Worm (Caenorhabditis elegans): Measurements from ENCODE around the gene pup-2.
A peak's percentile ranks its signal among the peaks of the same experiment; 100 is the strongest.

Gene pup-2

ce11 chrIII:5190179-5190578, 4.5 kb downstream of the pup-2 start:
- peak; percentile 43 for TF ChIP-seq pha-4 (tag; optimal IDR thresholded peaks at IDR 0.05)
- TF ChIP-seq tbx-2 (tag; optimal IDR thresholded peaks at IDR 0.05): no peak
- no peak for TF ChIP-seq ztf-11 (tag; optimal IDR thresholded peaks at IDR 0.05)
- TF ChIP-seq lsy-12 (tag; optimal IDR thresholded peaks at IDR 0.05): no peak
- TF ChIP-seq snpc-4 (tag; optimal IDR thresholded peaks at IDR 0.05): no peak
- no peak for TF ChIP-seq elt-1 (tag; optimal IDR thresholded peaks at IDR 0.05)
- TF ChIP-seq nhr-28 (tag; optimal IDR thresholded peaks at IDR 0.05): no peak
- peak; percentile 44 for TF ChIP-seq nhr-23 (tag; optimal IDR thresholded peaks at IDR 0.05)
- TF ChIP-seq nhr-11 (tag; optimal IDR thresholded peaks at IDR 0.05): no peak
- no peak for TF ChIP-seq fkh-2 (tag; optimal IDR thresholded peaks at IDR 0.05)
- no peak for TF ChIP-seq ama-1 (optimal IDR thresholded peaks at IDR 0.05)
- TF ChIP-seq ceh-16 (tag; optimal IDR thresholded peaks at IDR 0.05): no peak
- peak; percentile 41 for TF ChIP-seq nhr-43 (tag; optimal IDR thresholded peaks at IDR 0.05; ENCODE audit: poor library complexity, severe bottlenecking)
- TF ChIP-seq R02D3.7 (tag; optimal IDR thresholded peaks at IDR 0.05): no peak
- peak; percentile 24 for TF ChIP-seq nfya-1 (tag; optimal IDR thresholded peaks at IDR 0.05; ENCODE audit: insufficient read depth)
- no peak for TF ChIP-seq daf-12 (tag; optimal IDR thresholded peaks at IDR 0.05)
- TF ChIP-seq jun-1 (tag; optimal IDR thresholded peaks at IDR 0.05): no peak
- no peak for TF ChIP-seq aly-2 (tag; optimal IDR thresholded peaks at IDR 0.05)
- TF ChIP-seq unc-62 (GFP tag; optimal IDR thresholded peaks at IDR 0.05): no peak

ce11 chrIII:5190671-5191174, 5.0 kb downstream of the pup-2 start, which contains the start of gene hira-1:
TSS of gene hira-1 (plus strand) at chrIII:5191124.
- TF ChIP-seq pha-4 (tag; optimal IDR thresholded peaks at IDR 0.05) (peak; percentile 66), hmg-11 (tag; optimal IDR thresholded peaks at IDR 0.05) (peak; percentile 3), elt-2 (tag; optimal IDR thresholded peaks at IDR 0.05) (peak; percentile 9), nfya-1 (tag; optimal IDR thresholded peaks at IDR 0.05; ENCODE audit: insufficient read depth) (peak; percentile 0), lin-15B (tag; optimal IDR thresholded peaks at IDR 0.05) (peak; percentile 83), nhr-23 (tag; optimal IDR thresholded peaks at IDR 0.05) (peak; percentile 52), nhr-76 (tag; optimal IDR thresholded peaks at IDR 0.05) (no peak), zag-1 (tag; optimal IDR thresholded peaks at IDR 0.05) (no peak), snpc-4 (tag; optimal IDR thresholded peaks at IDR 0.05) (peak; percentile 31)

ce11 chrIII:5193266-5193665, 7.5 kb downstream of the pup-2 start:
- TF ChIP-seq pha-4 (tag; optimal IDR thresholded peaks at IDR 0.05): peak; percentile 3
- no peak for TF ChIP-seq nhr-28 (tag; optimal IDR thresholded peaks at IDR 0.05)

- peak; percentile 12 for TF ChIP-seq ceh-28 (tag; optimal IDR thresholded peaks at IDR 0.05)
- no peak for TF ChIP-seq egl-27 (tag; optimal IDR thresholded peaks at IDR 0.05)
Measured at ce11 chrIII:5195690-5196089, 10.0 kb downstream of the pup-2 start, which contains the start of gene moc-6. TSS of gene moc-6 (plus strand) at chrIII:5195990.

ce11 chrIII:5196298-5197045, 10.8 kb downstream of the pup-2 start:
- TF ChIP-seq unc-62 (GFP tag; optimal IDR thresholded peaks at IDR 0.05) (no peak), nhr-43 (tag; optimal IDR thresholded peaks at IDR 0.05; ENCODE audit: poor library complexity, severe bottlenecking) (peak; percentile 19), ceh-9 (tag; optimal IDR thresholded peaks at IDR 0.05) (no peak), ztf-11 (tag; optimal IDR thresholded peaks at IDR 0.05) (no peak), nhr-12 (tag; optimal IDR thresholded peaks at IDR 0.05) (no peak), ama-1 (optimal IDR thresholded peaks at IDR 0.05) (peak; percentile 69), nhr-237 (tag; optimal IDR thresholded peaks at IDR 0.05) (no peak), ceh-82 (tag; optimal IDR thresholded peaks at IDR 0.05) (no peak), elt-3 (tag; optimal IDR thresholded peaks at IDR 0.05) (peak in 1 of 3 experiments; percentile 71), pqm-1 (tag; optimal IDR thresholded peaks at IDR 0.05) (no peak), nhr-67 (tag; optimal IDR thresholded peaks at IDR 0.05) (no peak), elt-2 (tag; optimal IDR thresholded peaks at IDR 0.05) (peak; percentile 52), nhr-25 (tag; optimal IDR thresholded peaks at IDR 0.05) (peak; percentile 31)
